Worm (Caenorhabditis elegans) whole organism, L3 larva: Measurements from ENCODE around the gene Y7A5A.13.

Experiments used
- ZK546.5 ChIP-seq: sonication (generic microtip); optimal IDR thresholded peaks from 2 replicates; lab custom pipeline; 2017; ENCODE audit warnings: missing biosample characterization, missing genetic modification characterization
- aly-2 ChIP-seq: fragments of 150-350 bp; optimal IDR thresholded peaks from 2 replicates; lab custom pipeline; 2014; ENCODE audit warnings: missing biosample characterization, missing genetic modification characterization
- ceh-28 ChIP-seq: fragments of 150-350 bp; optimal IDR thresholded peaks from 2 replicates; lab custom pipeline; 2014; ENCODE audit warnings: missing biosample characterization, missing genetic modification reagents, missing genetic modification characterization
- ceh-82 ChIP-seq: fragments of 150-350 bp; optimal IDR thresholded peaks from 2 replicates; lab custom pipeline; 2014; ENCODE audit warnings: missing biosample characterization, missing genetic modification characterization
- ceh-9 ChIP-seq: sonication (generic microtip); optimal IDR thresholded peaks from 2 replicates; lab custom pipeline; 2018; ENCODE audit warnings: missing biosample characterization, missing genetic modification characterization
- daf-12 ChIP-seq: fragments of 150-350 bp; optimal IDR thresholded peaks from 2 replicates; lab custom pipeline; 2014; ENCODE audit warnings: missing biosample characterization, missing genetic modification reagents, missing genetic modification characterization
- egl-27 ChIP-seq: sonication (generic microtip); optimal IDR thresholded peaks from 4 replicates; lab custom pipeline; 2017; ENCODE audit warnings: missing biosample characterization, missing genetic modification reagents, missing genetic modification characterization
- elt-1 ChIP-seq: fragments of 150-350 bp; optimal IDR thresholded peaks from 2 replicates; lab custom pipeline; 2014; ENCODE audit warnings: missing biosample characterization, missing genetic modification characterization
- elt-2 ChIP-seq: sonication (generic microtip); optimal IDR thresholded peaks from 2 replicates; lab custom pipeline; 2016; ENCODE audit warnings: missing genetic modification reagents, mild to moderate bottlenecking, missing genetic modification characterization, missing compliant biosample characterization
- elt-3 ChIP-seq, 3 experiments: fragments of 150-350 bp in 1 of 3; sonication (generic microtip) in 2 of 3; optimal IDR thresholded peaks; 2 replicates in 2 of 3; 4 replicates in 1 of 3; lab custom pipeline; 2014 to 2017; ENCODE audit warnings: missing biosample characterization in 3 of 3, missing genetic modification characterization in 3 of 3
- fkh-10 ChIP-seq: sonication (generic microtip); optimal IDR thresholded peaks from 2 replicates; lab custom pipeline; 2017; ENCODE audit warnings: missing biosample characterization, missing genetic modification reagents, missing genetic modification characterization
- fkh-2 ChIP-seq: fragments of 150-350 bp; optimal IDR thresholded peaks from 2 replicates; lab custom pipeline; 2014; ENCODE audit warnings: missing biosample characterization, missing genetic modification reagents, missing genetic modification characterization
- fos-1 ChIP-seq: fragments of 150-350 bp; optimal IDR thresholded peaks from 2 replicates; lab custom pipeline; 2014; ENCODE audit warnings: missing biosample characterization, missing genetic modification characterization
- hmg-11 ChIP-seq: sonication (generic microtip); optimal IDR thresholded peaks from 2 replicates; lab custom pipeline; 2016; ENCODE audit warnings: missing genetic modification characterization, missing compliant biosample characterization
- jun-1 ChIP-seq: fragments of 150-350 bp; optimal IDR thresholded peaks from 2 replicates; lab custom pipeline; 2014; ENCODE audit warnings: missing biosample characterization, missing genetic modification reagents, missing genetic modification characterization
- lin-15B ChIP-seq: fragments of 150-350 bp; optimal IDR thresholded peaks from 2 replicates; lab custom pipeline; 2014; ENCODE audit warnings: missing biosample characterization, missing genetic modification characterization
- lsy-12 ChIP-seq: sonication (generic microtip); optimal IDR thresholded peaks from 2 replicates; lab custom pipeline; 2016; ENCODE audit warnings: mild to moderate bottlenecking, missing genetic modification characterization, missing compliant biosample characterization
- mdl-1 ChIP-seq: fragments of 150-350 bp; optimal IDR thresholded peaks from 2 replicates; lab custom pipeline; 2014; ENCODE audit warnings: missing biosample characterization, missing genetic modification characterization
- mml-1 ChIP-seq: fragments of 150-350 bp; sonication (generic microtip); optimal IDR thresholded peaks from 3 replicates; lab custom pipeline; 2014; ENCODE audit warnings: missing biosample characterization, missing genetic modification characterization
- nfya-1 ChIP-seq: sonication (generic microtip); optimal IDR thresholded peaks from 2 replicates; lab custom pipeline; 2017; ENCODE audit warnings: missing genetic modification characterization, mild to moderate bottlenecking, missing compliant biosample characterization, antibody characterized with exemption, moderate library complexity; ENCODE audit not compliant: insufficient read depth
- nhr-12 ChIP-seq: fragments of 150-350 bp; optimal IDR thresholded peaks from 2 replicates; lab custom pipeline; 2014; ENCODE audit warnings: missing biosample characterization, missing genetic modification characterization
- nhr-23 ChIP-seq: fragments of 150-350 bp; optimal IDR thresholded peaks from 2 replicates; lab custom pipeline; 2014; ENCODE audit warnings: missing biosample characterization, missing genetic modification reagents, missing genetic modification characterization
- nhr-237 ChIP-seq: fragments of 150-350 bp; optimal IDR thresholded peaks from 2 replicates; lab custom pipeline; 2014; ENCODE audit warnings: missing biosample characterization, missing genetic modification characterization
- nhr-25 ChIP-seq: sonication (generic microtip); optimal IDR thresholded peaks from 2 replicates; lab custom pipeline; 2017; ENCODE audit warnings: missing biosample characterization, missing genetic modification characterization
- nhr-28 ChIP-seq: fragments of 150-350 bp; optimal IDR thresholded peaks from 2 replicates; lab custom pipeline; 2014; ENCODE audit warnings: missing biosample characterization, missing genetic modification characterization
- nhr-43 ChIP-seq: sonication (generic microtip); optimal IDR thresholded peaks from 2 replicates; lab custom pipeline; 2016; ENCODE audit warnings: mild to moderate bottlenecking, missing genetic modification characterization, missing compliant biosample characterization; ENCODE audit not compliant: poor library complexity, severe bottlenecking
- nhr-76 ChIP-seq: fragments of 150-350 bp; sonication (generic microtip); optimal IDR thresholded peaks from 5 replicates; lab custom pipeline; 2014; ENCODE audit warnings: missing biosample characterization, missing genetic modification characterization
- pha-4 ChIP-seq: fragments of 150-350 bp; optimal IDR thresholded peaks from 2 replicates; lab custom pipeline; 2014; ENCODE audit warnings: missing biosample characterization, missing genetic modification reagents, missing genetic modification characterization
- sea-2 ChIP-seq: fragments of 150-350 bp; sonication (generic microtip); optimal IDR thresholded peaks from 4 replicates; lab custom pipeline; 2014; ENCODE audit warnings: missing biosample characterization, missing genetic modification reagents, missing genetic modification characterization
- skn-1 ChIP-seq: fragments of 150-350 bp; optimal IDR thresholded peaks from 2 replicates; lab custom pipeline; 2014; ENCODE audit warnings: missing biosample characterization, missing genetic modification characterization
- snpc-4 ChIP-seq: fragments of 150-350 bp; optimal IDR thresholded peaks from 2 replicates; lab custom pipeline; 2014; ENCODE audit warnings: missing biosample characterization, missing genetic modification characterization
- unc-39 ChIP-seq: sonication (generic microtip); optimal IDR thresholded peaks from 4 replicates; lab custom pipeline; 2017; ENCODE audit warnings: missing biosample characterization, missing genetic modification characterization
- unc-62 ChIP-seq: fragments of 150-350 bp; sonication (generic microtip); optimal IDR thresholded peaks from 4 replicates; lab custom pipeline; 2014; ENCODE audit warnings: missing biosample characterization, missing genetic modification reagents, missing genetic modification characterization
- zag-1 ChIP-seq: fragments of 150-350 bp; optimal IDR thresholded peaks from 2 replicates; lab custom pipeline; 2014; ENCODE audit warnings: missing biosample characterization, missing genetic modification characterization

Y7A5A.13 gene

ce11 chrX:15773262-15773908 is at the start of gene Y7A5A.13:
Y7A5A.13 (plus strand) TSS chrX:15773858.
- no peak for TF ChIP-seq elt-1 (tag; lab: Kevin White, UChicago)
- no peak for TF ChIP-seq ceh-28
- TF ChIP-seq nhr-76 (tag; lab: Kevin White, UChicago), result no peak
- TF ChIP-seq elt-2 (tag; lab: Kevin White, UChicago), result no peak
- TF ChIP-seq nhr-43 (tag; lab: Kevin White, UChicago), result peak; percentile 32
- TF ChIP-seq lsy-12, result no peak

DNA sequence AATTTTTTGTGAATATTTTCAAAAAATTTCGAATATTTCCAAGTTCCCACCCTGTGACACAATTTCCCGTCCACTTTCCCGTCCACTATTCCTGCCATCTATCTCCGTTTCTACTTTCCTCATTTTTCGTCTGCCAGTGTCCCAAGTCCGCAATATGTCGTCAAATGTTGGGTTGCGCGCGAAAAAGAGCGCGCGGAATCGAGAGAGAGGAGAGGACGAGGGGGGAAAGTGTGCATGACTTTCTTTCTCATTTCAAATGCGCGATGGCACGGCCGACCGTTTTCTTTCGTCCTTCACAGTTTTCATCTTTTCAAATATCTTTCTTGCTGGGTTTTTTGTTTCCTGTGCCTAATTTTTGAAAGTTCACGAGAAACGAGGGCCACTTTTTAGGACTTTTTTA is 48.7 kb upstream of the Y7A5A.13 start:
- TF ChIP-seq fkh-10 (GFP tag; lab: Kevin White, UChicago) (no peak), ZK546.5 (tag; lab: Kevin White, UChicago) (no peak), nhr-25 (tag; lab: Kevin White, UChicago) (peak; percentile 68), pha-4 (tag; lab: Kevin White, UChicago) (peak; percentile 78), nhr-23 (tag; lab: Kevin White, UChicago) (peak; percentile 48), nhr-237 (tag; lab: Kevin White, UChicago) (no peak), egl-27 (tag; lab: Kevin White, UChicago) (no peak), nfya-1 (tag; lab: Kevin White, UChicago) (no peak), nhr-12 (tag; lab: Kevin White, UChicago) (no peak), lsy-12 (no peak), skn-1 (tag; lab: Kevin White, UChicago) (peak; percentile 27), jun-1 (tag; lab: Kevin White, UChicago) (no peak), elt-2 (tag; lab: Kevin White, UChicago) (peak; percentile 24), snpc-4 (tag; lab: Kevin White, UChicago) (peak; percentile 74), hmg-11 (tag; lab: Kevin White, UChicago) (peak; percentile 46), unc-39 (tag; lab: Kevin White, UChicago) (no peak), sea-2 (GFP tag; lab: Kevin White, UChicago) (peak; percentile 62), ceh-82 (tag; lab: Kevin White, UChicago) (no peak), aly-2 (tag; lab: Kevin White, UChicago) (no peak), ceh-28 (no peak), lin-15B (tag; lab: Kevin White, UChicago) (peak; percentile 98)

DNA sequence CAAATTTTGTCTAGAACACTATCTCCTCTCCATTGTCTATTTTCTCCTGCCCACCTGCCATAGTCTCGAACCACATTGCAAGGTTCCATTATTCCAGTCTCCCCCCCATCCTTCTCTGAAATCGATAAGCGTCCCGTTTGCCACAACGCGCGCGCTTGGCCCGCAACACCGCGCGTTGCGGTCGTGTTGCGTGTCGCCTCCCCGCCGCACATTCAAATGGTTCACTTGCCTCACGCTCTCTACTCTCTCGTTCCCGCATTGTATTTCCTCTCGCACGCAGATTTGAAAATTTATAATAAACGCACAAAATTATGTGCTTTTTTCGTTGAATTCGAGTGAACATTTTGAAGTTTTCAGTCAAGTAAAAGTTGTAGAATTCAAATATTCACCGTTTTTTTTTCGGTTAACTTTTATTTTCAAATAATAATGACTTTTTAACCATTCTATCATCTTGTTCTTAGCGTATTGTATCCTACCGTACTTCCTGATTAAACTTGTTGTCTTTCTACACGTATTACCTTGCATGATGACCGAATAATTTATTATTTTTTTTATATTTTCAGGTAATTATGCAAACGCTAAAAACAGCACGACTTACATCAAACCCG is 48.0 kb upstream of the Y7A5A.13 start, which contains the start of gene lin-15B:
Gene lin-15B (plus strand): TSS at position 558 of the 608 bp plus-strand sequence.
- TF ChIP-seq ZK546.5 (tag; lab: Kevin White, UChicago) (no peak), lin-15B (tag; lab: Kevin White, UChicago) (peak; percentile 74)
- TF ChIP-seq, all 47 proteins: peak for 1

DNA sequence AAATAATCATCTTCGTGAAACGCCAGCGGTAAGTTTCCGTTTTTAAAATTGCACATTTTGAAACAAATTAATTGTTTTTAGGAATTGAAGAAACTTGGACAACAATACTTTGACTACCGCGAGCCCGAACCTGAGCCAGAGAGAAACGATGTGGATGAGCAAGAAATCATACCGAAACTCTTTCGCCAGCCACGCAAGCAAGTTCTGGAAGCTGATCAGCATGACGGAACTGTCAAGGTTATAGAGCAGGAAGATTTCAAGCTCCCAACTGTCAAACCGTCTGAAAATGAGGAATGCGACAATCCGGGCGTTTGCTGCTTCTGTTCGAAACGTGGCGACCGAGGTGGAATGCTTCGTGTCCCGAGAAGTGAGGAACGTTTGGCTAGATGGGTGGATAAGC is 43.3 kb upstream of the Y7A5A.13 start:
- TF ChIP-seq nhr-12 (tag; lab: Kevin White, UChicago) (no peak), zag-1 (tag; lab: Kevin White, UChicago) (no peak), lin-15B (tag; lab: Kevin White, UChicago) (no peak), mdl-1 (tag; lab: Kevin White, UChicago) (no peak), unc-62 (GFP tag; lab: Kevin White, UChicago) (no peak)

DNA sequence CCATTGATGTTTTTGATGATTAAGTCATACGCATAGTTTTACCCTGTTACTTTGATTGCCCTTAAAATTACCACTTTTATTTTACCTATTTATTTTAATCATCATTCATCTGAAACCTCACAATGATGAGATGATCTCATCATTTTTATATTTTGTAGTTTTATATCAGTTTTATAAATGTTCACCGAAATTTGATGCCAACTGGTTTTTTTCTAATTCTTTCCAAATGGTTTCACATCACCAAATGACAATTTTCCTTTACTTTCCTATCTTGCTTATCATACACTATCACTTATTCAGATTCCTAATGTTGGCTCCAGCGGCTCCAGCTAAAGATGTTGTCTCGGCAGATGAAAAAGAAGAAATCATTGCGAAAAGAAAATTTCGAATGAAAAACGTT is 42.0 kb upstream of the Y7A5A.13 start, which contains the start of gene lin-15A:
Gene lin-15A (plus strand): TSS at position 301 of the 400 bp plus-strand sequence.
- TF ChIP-seq lsy-12 (no peak), egl-27 (tag; lab: Kevin White, UChicago) (no peak), elt-3 (tag; optimal IDR thresholded peaks at IDR 0.05; lab: Kevin White, UChicago) (no peak), aly-2 (tag; lab: Kevin White, UChicago) (no peak), elt-2 (tag; lab: Kevin White, UChicago) (no peak), nhr-12 (tag; lab: Kevin White, UChicago) (no peak), pha-4 (tag; lab: Kevin White, UChicago) (no peak), mdl-1 (tag; lab: Kevin White, UChicago) (no peak), unc-39 (tag; lab: Kevin White, UChicago) (no peak), daf-12 (tag; lab: Kevin White, UChicago) (no peak), fkh-2 (tag; lab: Kevin White, UChicago) (no peak), fos-1 (tag; lab: Kevin White, UChicago) (no peak), nhr-76 (tag; lab: Kevin White, UChicago) (no peak), mml-1 (tag; lab: Kevin White, UChicago) (no peak), jun-1 (tag; lab: Kevin White, UChicago) (no peak), ceh-9 (tag; lab: Kevin White, UChicago) (no peak), nhr-28 (tag; lab: Kevin White, UChicago) (no peak)
